Fruit fly (Drosophila melanogaster) S2 (cell line): ENCODE results near the gene Snx3.

Source experiments
- CG8478 ChIP-seq: fragments of >200 bp; optimal IDR thresholded peaks from 2 replicates; lab custom pipeline; 2018
- CTCF ChIP-seq, 2 experiments: fragments of >200 bp; optimal IDR thresholded peaks; 2 replicates each; lab custom pipeline; 2018

dm6 chr3R:12615553-12615952 lies 12.3 kb upstream of the Snx3 start:
- TF ChIP-seq CG8478 (lab: Kevin White, UChicago) (no peak), CTCF (optimal IDR thresholded peaks at IDR 0.05; lab: Kevin White, UChicago) (no peak)
